Worm (Caenorhabditis elegans) whole organism, L1 larva: ENCODE data around the gene clec-75.

Experiments used
- ceh-82 ChIP-seq, 3 experiments: fragments of 150-350 bp in 1 of 3; sonication (generic microtip) in 2 of 3; optimal IDR thresholded peaks; 2 replicates each; lab custom pipeline; 2014 to 2017; ENCODE audit warnings: missing biosample characterization in 3 of 3, missing genetic modification characterization in 3 of 3
- hlh-17 ChIP-seq: fragments of 200-800 bp; sonication (Bioruptor generic); optimal IDR thresholded peaks from 2 replicates; lab custom pipeline; 2018; ENCODE audit warnings: missing genetic modification characterization, mild to moderate bottlenecking, missing compliant biosample characterization, moderate library complexity, borderline replicate concordance
- lin-15B ChIP-seq: fragments of 150-350 bp; sonication (generic microtip); optimal IDR thresholded peaks from 3 replicates; lab custom pipeline; 2014; ENCODE audit warnings: missing biosample characterization, missing genetic modification characterization
- mef-2 ChIP-seq: fragments of 150-350 bp; optimal IDR thresholded peaks from 2 replicates; lab custom pipeline; 2014; ENCODE audit warnings: missing biosample characterization, missing genetic modification characterization

- TF ChIP-seq lin-15B (tag; lab: Kevin White, UChicago) = no peak
- TF ChIP-seq mef-2 = no peak
- TF ChIP-seq hlh-17 (GFP tag; lab: Kevin White, UChicago) = no peak
- no peak for TF ChIP-seq ceh-82 (tag; optimal IDR thresholded peaks at IDR 0.05; lab: Kevin White, UChicago)
Observed at ce11 chrIV:3918160-3918559, 42.4 kb upstream of the clec-75 start, which contains the start of gene F56D6.23.
